Worm (Caenorhabditis elegans): ENCODE results near the gene nspc-20.

The nspc-20 gene

DNA sequence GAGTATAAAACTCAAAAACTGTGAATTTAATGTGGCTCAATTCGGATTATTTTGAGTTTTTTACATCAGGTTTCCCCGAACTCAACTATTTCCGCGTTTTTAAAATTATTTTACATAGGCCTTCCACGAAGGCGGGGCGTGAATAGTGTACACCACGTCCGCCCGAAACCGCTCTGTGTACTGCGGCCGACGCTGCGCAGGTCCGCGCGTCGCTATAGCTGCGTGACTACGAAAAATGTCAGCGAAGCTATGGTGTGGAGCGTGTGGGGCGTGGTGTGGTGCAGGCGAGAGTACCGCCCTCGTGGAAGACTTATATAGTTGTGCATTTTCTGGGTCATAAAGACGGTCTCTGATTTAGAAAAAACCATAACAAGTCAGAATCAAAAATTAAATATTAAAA is 12.2 kb downstream of the nspc-20 start:
- TF ChIP-seq snpc-4 (tag; optimal IDR thresholded peaks at IDR 0.05), result peak; percentile 45
- no peak for TF ChIP-seq gmeb-1 (tag; optimal IDR thresholded peaks at IDR 0.05)

DNA sequence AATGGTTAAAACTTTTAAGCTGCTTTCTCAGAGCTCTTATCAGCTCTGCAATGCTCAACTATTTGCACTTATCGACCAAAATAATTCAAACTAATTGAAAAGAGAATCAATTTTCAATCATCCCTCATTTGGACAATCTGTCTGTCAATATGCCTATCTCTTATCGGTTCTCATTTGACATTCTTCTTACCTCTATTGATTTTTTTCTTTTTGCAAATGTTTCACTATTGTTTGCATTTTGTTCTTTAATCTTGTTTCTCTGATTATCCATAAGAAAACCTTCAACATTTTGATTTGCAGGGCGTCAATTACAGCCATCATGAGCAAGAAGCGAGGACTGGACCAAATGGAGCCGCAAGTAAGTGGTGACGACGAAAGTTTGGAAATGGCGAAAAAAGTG is 13.4 kb downstream of the nspc-20 start, which contains the start of gene D1025.10:
TSS of gene D1025.10 (plus strand) at position 301 of the 400 bp plus-strand sequence.
- TF ChIP-seq ceh-16 (tag; optimal IDR thresholded peaks at IDR 0.05) (no peak), skn-1 (tag; optimal IDR thresholded peaks at IDR 0.05) (no peak), elt-1 (tag; optimal IDR thresholded peaks at IDR 0.05) (no peak), nhr-11 (tag; optimal IDR thresholded peaks at IDR 0.05) (no peak), lsy-2 (tag; optimal IDR thresholded peaks at IDR 0.05) (no peak), egl-27 (tag; optimal IDR thresholded peaks at IDR 0.05) (no peak), blmp-1 (tag; optimal IDR thresholded peaks at IDR 0.05; ENCODE audit: insufficient read depth) (no peak), sma-3 (GFP tag; optimal IDR thresholded peaks at IDR 0.05) (no peak), R02D3.7 (tag; optimal IDR thresholded peaks at IDR 0.05) (no peak), peb-1 (tag; optimal IDR thresholded peaks at IDR 0.05) (no peak), ztf-1 (GFP tag; conservative IDR thresholded peaks at IDR 0.05) (no peak), ztf-4 (tag; optimal IDR thresholded peaks at IDR 0.05) (no peak), mbf-1 (tag; optimal IDR thresholded peaks at IDR 0.05) (no peak), nhr-12 (tag; optimal IDR thresholded peaks at IDR 0.05) (no peak), nhr-237 (tag; optimal IDR thresholded peaks at IDR 0.05) (no peak), unc-62 (GFP tag; optimal IDR thresholded peaks at IDR 0.05) (no peak), Y55F3AM.14 (GFP tag; optimal IDR thresholded peaks at IDR 0.05) (no peak), lin-13 (GFP tag; optimal IDR thresholded peaks at IDR 0.05) (no peak)

DNA sequence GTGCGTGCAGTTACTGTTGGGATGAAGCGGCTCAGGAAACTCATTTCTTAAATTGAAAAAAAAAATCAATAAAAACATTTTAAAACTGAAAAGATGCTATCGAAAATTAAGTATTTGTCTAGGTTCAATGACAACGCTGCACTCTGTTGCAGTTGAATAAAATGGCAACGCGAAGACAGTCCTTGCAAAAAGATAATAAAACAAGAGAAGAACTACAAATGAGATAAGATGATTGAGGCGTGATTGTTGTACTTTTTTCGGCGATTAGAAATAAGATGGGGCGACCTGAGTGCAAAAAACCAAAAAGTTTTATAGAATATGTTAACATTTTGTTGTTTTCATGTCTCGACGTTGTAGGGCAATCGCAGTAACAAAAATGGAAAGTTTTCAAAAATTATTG is 15.0 kb downstream of the nspc-20 start, which contains the start of gene gcsh-1:
TSS of gene gcsh-1 (minus strand) at position 46 of the 400 bp plus-strand sequence.
- peak; percentile 64 for TF ChIP-seq fos-1 (tag; optimal IDR thresholded peaks at IDR 0.05)
- peak; percentile 37 for TF ChIP-seq sma-9 (GFP tag; optimal IDR thresholded peaks at IDR 0.05)
- no peak for TF ChIP-seq sma-9 (tag; optimal IDR thresholded peaks at IDR 0.05)
- TF ChIP-seq elt-3 (tag; optimal IDR thresholded peaks at IDR 0.05), result no peak
- TF ChIP-seq crh-2 (tag; optimal IDR thresholded peaks at IDR 0.05), result peak; percentile 16
- no peak for TF ChIP-seq nhr-10 (tag; optimal IDR thresholded peaks at IDR 0.05)

DNA sequence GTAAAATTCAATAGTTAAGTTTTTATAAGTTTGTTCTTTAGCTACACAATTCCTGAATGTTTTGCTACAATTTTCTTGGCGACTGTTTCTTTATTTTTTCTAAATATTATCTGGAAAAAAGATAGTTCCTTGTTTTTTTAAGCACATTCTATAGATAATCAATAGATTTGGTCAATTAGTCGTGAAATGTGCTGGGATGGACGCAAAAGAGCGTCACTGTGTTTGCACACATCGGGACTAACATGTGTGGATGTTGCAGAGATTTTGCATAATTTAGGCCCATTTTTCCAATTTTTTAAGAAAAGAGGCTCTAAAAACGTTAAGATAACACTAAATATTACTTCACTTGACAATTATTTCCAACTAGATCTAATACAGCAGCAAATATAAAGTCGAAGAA is 16.5 kb downstream of the nspc-20 start:
- TF ChIP-seq mab-5 (tag; optimal IDR thresholded peaks at IDR 0.05), result peak; percentile 48
- peak in 1 of 2 experiments; percentile 9 for TF ChIP-seq lsy-2 (tag; optimal IDR thresholded peaks at IDR 0.05)
- TF ChIP-seq crh-2 (tag; optimal IDR thresholded peaks at IDR 0.05), result peak; percentile 16
- TF ChIP-seq unc-55 (GFP tag; optimal IDR thresholded peaks at IDR 0.05), result peak; percentile 62
- TF ChIP-seq nhr-129 (tag; optimal IDR thresholded peaks at IDR 0.05), result peak; percentile 34
- no peak for TF ChIP-seq dmd-4 (tag; optimal IDR thresholded peaks at IDR 0.05)
- no peak for TF ChIP-seq aly-2 (tag; optimal IDR thresholded peaks at IDR 0.05)
- TF ChIP-seq sma-9 (GFP tag; optimal IDR thresholded peaks at IDR 0.05), result peak; percentile 5
- no peak for TF ChIP-seq sma-9 (tag; optimal IDR thresholded peaks at IDR 0.05)
- TF ChIP-seq peb-1 (tag; optimal IDR thresholded peaks at IDR 0.05), result no peak
- no peak for TF ChIP-seq nhr-25 (tag; optimal IDR thresholded peaks at IDR 0.05)
- TF ChIP-seq F13H6.1 (tag; optimal IDR thresholded peaks at IDR 0.05), result peak; percentile 10
- TF ChIP-seq C34F6.9 (tag; optimal IDR thresholded peaks at IDR 0.05), result peak; percentile 76
- no peak for TF ChIP-seq sma-3 (GFP tag; optimal IDR thresholded peaks at IDR 0.05)

DNA sequence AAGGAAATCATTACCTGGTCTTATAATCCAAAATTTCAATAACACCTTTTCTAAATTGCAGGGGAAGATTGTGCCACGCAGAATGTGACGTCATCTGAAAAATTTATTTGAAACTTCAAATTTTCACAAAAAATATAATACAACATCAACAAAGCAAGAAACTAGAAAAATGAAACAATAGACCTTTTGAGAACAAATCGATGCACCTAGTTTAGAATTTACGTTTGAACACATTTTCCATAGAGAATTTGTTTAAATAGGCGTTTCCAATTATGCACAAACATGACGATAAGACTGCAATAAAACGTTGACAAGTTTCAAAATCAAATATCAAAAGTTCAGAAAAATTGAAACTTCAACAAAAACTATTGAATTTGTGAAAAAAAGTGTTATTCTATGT is 17.2 kb downstream of the nspc-20 start, which contains the start of gene fbxa-141:
TSS of gene fbxa-141 (minus strand) at position 101 of the 400 bp plus-strand sequence.
- TF ChIP-seq nhr-12 (tag; optimal IDR thresholded peaks at IDR 0.05), result no peak
- TF ChIP-seq nhr-11 (tag; optimal IDR thresholded peaks at IDR 0.05), result no peak
- no peak for TF ChIP-seq ama-1 (optimal IDR thresholded peaks at IDR 0.05)
- no peak for TF ChIP-seq ceh-16 (tag; optimal IDR thresholded peaks at IDR 0.05)
- TF ChIP-seq nhr-237 (tag; optimal IDR thresholded peaks at IDR 0.05), result no peak
- TF ChIP-seq lin-39 (tag; optimal IDR thresholded peaks at IDR 0.05), result no peak
- no peak for TF ChIP-seq nhr-77 (tag; optimal IDR thresholded peaks at IDR 0.05)
- no peak for TF ChIP-seq mab-5 (tag; optimal IDR thresholded peaks at IDR 0.05)
- no peak for TF ChIP-seq dmd-4 (tag; optimal IDR thresholded peaks at IDR 0.05)
- TF ChIP-seq unc-39 (tag; optimal IDR thresholded peaks at IDR 0.05), result no peak
- TF ChIP-seq lsy-2 (tag; optimal IDR thresholded peaks at IDR 0.05), result no peak
- TF ChIP-seq peb-1 (tag; optimal IDR thresholded peaks at IDR 0.05), result no peak
- no peak for TF ChIP-seq unc-55 (GFP tag; optimal IDR thresholded peaks at IDR 0.05)
- TF ChIP-seq gmeb-1 (tag; optimal IDR thresholded peaks at IDR 0.05), result no peak
- no peak for TF ChIP-seq ztf-11 (tag; optimal IDR thresholded peaks at IDR 0.05)
- no peak for TF ChIP-seq egl-27 (tag; optimal IDR thresholded peaks at IDR 0.05)
